Worm (Caenorhabditis elegans) whole organism, late embryonic: ENCODE measurements around the gene ZC477.3.

Experiments
- C08G9.2 ChIP-seq: sonication (generic microtip); optimal IDR thresholded peaks from 2 replicates; lab custom pipeline; 2016; ENCODE audit warnings: mild to moderate bottlenecking, missing genetic modification characterization, moderate library complexity, missing compliant biosample characterization
- K02D7.2 ChIP-seq: sonication (generic microtip); optimal IDR thresholded peaks from 2 replicates; lab custom pipeline; 2017; ENCODE audit warnings: mild to moderate bottlenecking, missing genetic modification characterization, missing compliant biosample characterization
- ama-1 ChIP-seq: fragments of 150-350 bp; optimal IDR thresholded peaks from 2 replicates; lab custom pipeline; 2014
- ceh-48 ChIP-seq: sonication (generic microtip); optimal IDR thresholded peaks from 2 replicates; lab custom pipeline; 2016; ENCODE audit warnings: missing genetic modification characterization, inconsistent platforms, missing compliant biosample characterization
- ceh-6 ChIP-seq: fragments of 200-800 bp; sonication (Bioruptor generic); optimal IDR thresholded peaks from 2 replicates; lab custom pipeline; 2018; ENCODE audit warnings: mild to moderate bottlenecking, missing genetic modification characterization, missing compliant biosample characterization
- dmd-4 ChIP-seq: sonication (generic microtip); optimal IDR thresholded peaks from 2 replicates; lab custom pipeline; 2016; ENCODE audit warnings: borderline replicate concordance, missing genetic modification characterization, missing compliant biosample characterization
- elt-4 ChIP-seq: sonication (generic microtip); optimal IDR thresholded peaks from 2 replicates; lab custom pipeline; 2016; ENCODE audit warnings: missing genetic modification characterization, missing compliant biosample characterization
- fkh-10 ChIP-seq: fragments of 150-350 bp; optimal IDR thresholded peaks from 2 replicates; lab custom pipeline; 2014; ENCODE audit warnings: missing biosample characterization, missing genetic modification reagents, missing genetic modification characterization
- fkh-6 ChIP-seq: sonication (generic microtip); optimal IDR thresholded peaks from 2 replicates; lab custom pipeline; 2016; ENCODE audit warnings: missing genetic modification characterization, missing compliant biosample characterization
- nhr-11 ChIP-seq: fragments of 150-350 bp; optimal IDR thresholded peaks from 2 replicates; lab custom pipeline; 2014; ENCODE audit warnings: missing biosample characterization, missing genetic modification characterization
- sox-4 ChIP-seq: sonication (generic microtip); optimal IDR thresholded peaks from 2 replicates; lab custom pipeline; 2017; ENCODE audit warnings: mild to moderate bottlenecking, missing genetic modification characterization, inconsistent platforms, missing compliant biosample characterization
- ttx-3 ChIP-seq: sonication (generic microtip); optimal IDR thresholded peaks from 2 replicates; lab custom pipeline; 2016; ENCODE audit warnings: missing genetic modification reagents, missing genetic modification characterization, missing compliant biosample characterization
- unc-3 ChIP-seq, 2 experiments: fragments of 200-800 bp in 1 of 2; sonication (Bioruptor generic) in 1 of 2; sonication (generic microtip) in 1 of 2; conservative IDR thresholded peaks in 1 of 2; optimal IDR thresholded peaks in 1 of 2; 2 replicates each; pipeline versions ENCODE4 v1.3.6 to Lab custom; 2016 to 2022; ENCODE audit warnings: missing compliant biosample characterization in 2 of 2, missing genetic modification characterization in 2 of 2, missing genetic modification reagents in 1 of 2
- zip-5 ChIP-seq: sonication (generic microtip); optimal IDR thresholded peaks from 2 replicates; lab custom pipeline; 2016; ENCODE audit warnings: missing genetic modification characterization, missing compliant biosample characterization

DNA sequence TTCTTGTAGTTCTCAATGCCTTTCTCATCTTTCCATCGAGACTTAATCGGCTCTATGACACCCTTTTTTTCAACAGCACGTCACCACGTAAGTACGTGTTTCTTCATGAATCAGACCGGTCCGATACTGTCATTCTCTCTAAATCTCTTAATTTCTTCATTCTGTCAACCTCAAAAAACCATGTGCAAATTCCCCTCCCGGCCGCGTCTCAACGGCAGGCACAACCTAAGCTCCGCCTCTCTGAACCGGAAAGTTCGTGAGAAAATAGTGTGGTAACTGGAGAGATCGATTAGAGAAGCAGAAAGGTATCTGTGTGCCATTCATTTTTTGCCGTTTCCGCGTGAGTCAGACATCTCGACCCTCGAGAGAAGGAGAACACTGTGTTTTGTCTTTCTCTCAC is 11.3 kb downstream of the ZC477.3 start, which contains the start of gene nas-8:
- TF ChIP-seq ttx-3: no peak
- TF ChIP-seq K02D7.2 (tag; lab: Kevin White, UChicago): no peak
- no peak for TF ChIP-seq sox-4 (tag; lab: Kevin White, UChicago)
- no peak for TF ChIP-seq unc-3 (GFP tag; conservative IDR thresholded peaks at IDR 0.05; lab: Robert Waterston, UW)
- no peak for TF ChIP-seq unc-3 (tag; optimal IDR thresholded peaks at IDR 0.05; lab: Kevin White, UChicago)
- TF ChIP-seq ama-1 (lab: Kevin White, UChicago): no peak
- TF ChIP-seq C08G9.2 (tag; lab: Kevin White, UChicago): no peak
- TF ChIP-seq ceh-6 (GFP tag; lab: Kevin White, UChicago): no peak
- TF ChIP-seq ceh-48 (tag; lab: Kevin White, UChicago): no peak
- no peak for TF ChIP-seq nhr-11
- no peak for TF ChIP-seq elt-4 (tag; lab: Kevin White, UChicago)
- TF ChIP-seq dmd-4 (tag; lab: Kevin White, UChicago): no peak
- TF ChIP-seq fkh-6: no peak
- no peak for TF ChIP-seq fkh-10
- no peak for TF ChIP-seq zip-5
